Worm (Caenorhabditis elegans): ENCODE data around the gene scl-2.

scl-2 gene

ce11 chrIV:13036835-13037234 is 20.7 kb upstream of the scl-2 start:
- TF ChIP-seq ztf-23 (GFP tag; IDR thresholded peaks at IDR 0.05) (no peak), flt-1 (GFP tag; IDR thresholded peaks at IDR 0.05) (peak; percentile 32; the same call in 1 of the 2 replicates), ztf-29 (GFP tag; IDR thresholded peaks at IDR 0.05) (no peak), ref-1 (GFP tag; conservative IDR thresholded peaks at IDR 0.05) (no peak)

ce11 chrIV:13038888-13039287 is 18.6 kb upstream of the scl-2 start, which contains the start of gene F49E11.2:
TSS of gene F49E11.2 (minus strand) at chrIV:13038988.
- TF ChIP-seq ref-1 (GFP tag; conservative IDR thresholded peaks at IDR 0.05) (no peak), cog-1 (tag; optimal IDR thresholded peaks at IDR 0.05) (no peak), flt-1 (GFP tag; IDR thresholded peaks at IDR 0.05) (no peak), tab-1 (GFP tag; IDR thresholded peaks at IDR 0.05) (no peak), ztf-29 (GFP tag; IDR thresholded peaks at IDR 0.05) (no peak), T22C8.4 (GFP tag; IDR thresholded peaks at IDR 0.05) (no peak), klf-2 (GFP tag; conservative IDR thresholded peaks at IDR 0.05) (no peak), med-1 (GFP tag; optimal IDR thresholded peaks at IDR 0.05; ENCODE audit: insufficient read depth) (no peak), ztf-23 (GFP tag; IDR thresholded peaks at IDR 0.05) (no peak)

DNA sequence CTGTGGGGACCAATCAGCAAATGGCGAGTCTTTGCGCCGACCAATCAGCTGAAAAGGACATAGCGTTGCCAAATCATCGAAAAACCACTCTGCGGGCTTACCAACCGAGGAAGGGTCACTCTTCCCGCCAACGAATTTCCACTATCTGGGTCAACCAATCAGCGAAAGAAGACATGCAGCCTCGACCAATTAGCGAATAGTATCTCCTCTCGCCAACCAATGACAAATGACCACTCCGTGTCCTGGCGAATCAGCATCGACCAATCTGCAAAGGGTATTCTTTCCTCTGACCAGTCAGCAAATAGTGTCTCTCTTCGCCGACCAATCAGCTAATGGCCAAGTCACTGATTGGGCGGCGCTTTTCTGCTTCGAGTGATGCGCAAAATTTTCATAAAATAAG is 16.0 kb upstream of the scl-2 start:
- TF ChIP-seq ref-1 (GFP tag; conservative IDR thresholded peaks at IDR 0.05) = no peak
- no peak for TF ChIP-seq klf-2 (GFP tag; conservative IDR thresholded peaks at IDR 0.05)
- TF ChIP-seq ztf-29 (GFP tag; IDR thresholded peaks at IDR 0.05) = no peak
- no peak for TF ChIP-seq tab-1 (GFP tag; IDR thresholded peaks at IDR 0.05)
- no peak for TF ChIP-seq ztf-23 (GFP tag; IDR thresholded peaks at IDR 0.05)
- TF ChIP-seq flt-1 (GFP tag; IDR thresholded peaks at IDR 0.05) = no peak
- TF ChIP-seq cog-1 (tag; optimal IDR thresholded peaks at IDR 0.05) = no peak
- no peak for TF ChIP-seq T22C8.4 (GFP tag; IDR thresholded peaks at IDR 0.05)
- no peak for TF ChIP-seq med-1 (GFP tag; optimal IDR thresholded peaks at IDR 0.05; ENCODE audit: insufficient read depth)

- TF ChIP-seq T22C8.4 (GFP tag; IDR thresholded peaks at IDR 0.05) = no peak
- TF ChIP-seq flt-1 (GFP tag; IDR thresholded peaks at IDR 0.05) = no peak
- no peak for TF ChIP-seq tab-1 (GFP tag; IDR thresholded peaks at IDR 0.05)
- TF ChIP-seq ztf-23 (GFP tag; IDR thresholded peaks at IDR 0.05) = no peak
- TF ChIP-seq cog-1 (tag; optimal IDR thresholded peaks at IDR 0.05) = no peak
- TF ChIP-seq klf-2 (GFP tag; conservative IDR thresholded peaks at IDR 0.05) = no peak
- TF ChIP-seq ztf-29 (GFP tag; IDR thresholded peaks at IDR 0.05) = no peak
- no peak for TF ChIP-seq med-1 (GFP tag; optimal IDR thresholded peaks at IDR 0.05; ENCODE audit: insufficient read depth)
- TF ChIP-seq ref-1 (GFP tag; conservative IDR thresholded peaks at IDR 0.05) = no peak
Measured at ce11 chrIV:13042091-13042490, 15.4 kb upstream of the scl-2 start, which contains the start of gene amt-2. TSS of gene amt-2 (plus strand) at chrIV:13042391.

DNA sequence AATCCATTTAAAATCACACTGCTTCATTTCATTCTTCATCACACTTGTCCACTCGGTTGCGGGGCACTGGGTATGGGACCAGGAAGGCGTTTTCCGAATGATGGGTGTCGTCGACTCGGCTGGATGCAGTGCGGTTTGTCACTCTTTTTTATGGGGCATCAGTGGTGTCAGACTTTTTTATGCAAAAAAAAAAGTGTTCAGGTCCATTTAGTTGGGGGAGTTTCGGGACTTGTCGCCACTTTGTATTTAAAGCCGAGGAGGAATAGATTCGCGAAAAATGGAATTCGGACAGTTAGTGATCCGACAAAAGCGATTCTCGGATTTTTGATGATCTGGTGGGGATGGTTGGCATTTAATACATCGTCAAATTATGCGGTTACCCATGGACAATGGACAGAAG is 12.5 kb upstream of the scl-2 start:
- no peak for TF ChIP-seq ref-1 (GFP tag; conservative IDR thresholded peaks at IDR 0.05)
- TF ChIP-seq flt-1 (GFP tag; IDR thresholded peaks at IDR 0.05) = no peak
- TF ChIP-seq med-1 (GFP tag; optimal IDR thresholded peaks at IDR 0.05; ENCODE audit: insufficient read depth) = no peak

DNA sequence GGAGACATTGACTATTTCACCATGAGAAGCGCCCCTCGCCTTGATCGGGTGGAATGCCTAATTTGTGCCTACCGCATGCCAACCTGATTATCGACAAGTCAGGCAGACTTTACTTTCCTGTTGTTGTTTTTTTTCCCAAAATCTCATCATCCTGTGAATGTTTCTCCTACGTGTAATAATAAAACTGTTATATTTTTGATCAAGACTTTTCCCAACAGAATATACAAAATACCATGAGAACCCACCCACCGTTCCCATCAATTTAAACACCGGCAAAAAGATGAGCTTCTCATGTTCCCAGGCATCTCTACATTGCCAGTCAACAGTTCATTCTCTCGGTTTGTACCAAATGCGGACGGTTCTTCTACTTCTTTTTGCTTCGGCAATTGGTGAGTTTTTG is 10.7 kb upstream of the scl-2 start, which contains the start of gene scl-9:
scl-9 (plus strand) TSS at position 301 of the 400 bp plus-strand sequence.
- TF ChIP-seq ztf-23 (GFP tag; IDR thresholded peaks at IDR 0.05) (no peak), cog-1 (tag; optimal IDR thresholded peaks at IDR 0.05) (no peak), ref-1 (GFP tag; conservative IDR thresholded peaks at IDR 0.05) (no peak), tab-1 (GFP tag; IDR thresholded peaks at IDR 0.05) (no peak)

- TF ChIP-seq T22C8.4 (GFP tag; IDR thresholded peaks at IDR 0.05) (no peak), ztf-29 (GFP tag; IDR thresholded peaks at IDR 0.05) (no peak), tab-1 (GFP tag; IDR thresholded peaks at IDR 0.05) (no peak), ztf-23 (GFP tag; IDR thresholded peaks at IDR 0.05) (no peak), med-1 (GFP tag; optimal IDR thresholded peaks at IDR 0.05; ENCODE audit: insufficient read depth) (no peak), cog-1 (tag; optimal IDR thresholded peaks at IDR 0.05) (no peak), flt-1 (GFP tag; IDR thresholded peaks at IDR 0.05) (no peak), klf-2 (GFP tag; conservative IDR thresholded peaks at IDR 0.05) (no peak), ref-1 (GFP tag; conservative IDR thresholded peaks at IDR 0.05) (no peak)
Measured at ce11 chrIV:13048157-13048556, 9.4 kb upstream of the scl-2 start, which contains the start of gene scl-10. TSS of gene scl-10 (plus strand) at chrIV:13048457.

DNA sequence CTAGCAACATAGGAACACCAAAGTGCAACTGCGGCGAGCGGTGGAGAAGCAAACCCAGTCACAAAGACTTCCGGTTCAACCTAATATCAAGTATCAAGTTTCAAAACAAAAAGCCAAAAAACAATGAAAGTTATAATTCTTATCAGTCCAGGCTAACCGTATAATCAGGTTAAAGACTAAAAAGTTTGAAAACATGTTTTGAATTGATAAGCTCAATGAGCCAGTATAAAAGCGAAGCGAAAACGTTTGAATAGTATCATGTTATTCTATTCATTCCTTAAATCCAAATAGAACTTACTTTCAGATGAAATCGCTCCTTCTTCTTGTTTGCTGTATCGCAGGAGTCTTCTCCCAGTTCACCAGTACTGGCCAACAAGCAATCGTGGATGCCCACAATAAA is 6.4 kb upstream of the scl-2 start, which contains the start of gene scl-11:
scl-11 (plus strand) TSS at position 301 of the 400 bp plus-strand sequence.
- TF ChIP-seq ztf-23 (GFP tag; IDR thresholded peaks at IDR 0.05) (no peak), ref-1 (GFP tag; conservative IDR thresholded peaks at IDR 0.05) (no peak)

DNA sequence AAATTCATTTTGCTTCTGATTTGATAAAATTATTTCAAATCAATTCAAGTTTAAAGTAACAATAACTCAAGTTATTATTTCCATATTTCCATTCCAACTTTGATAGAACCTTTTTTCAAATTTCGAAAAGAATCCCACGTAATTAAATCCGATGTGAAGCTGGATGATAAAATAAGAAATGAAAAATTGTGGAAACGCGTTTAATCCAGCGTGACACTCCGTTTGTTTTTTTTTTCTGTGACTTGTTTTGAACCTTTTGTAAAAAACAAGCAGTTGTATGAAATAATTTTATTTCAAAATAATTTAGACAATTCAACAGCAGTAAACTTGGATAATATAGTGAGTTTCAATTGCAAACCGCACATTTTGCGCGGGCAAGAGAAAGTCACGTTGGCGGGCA is 4.9 kb upstream of the scl-2 start, which contains the start of gene F49E11.7:
F49E11.7 (plus strand) TSS at position 301 of the 400 bp plus-strand sequence.
- TF ChIP-seq cog-1 (tag; optimal IDR thresholded peaks at IDR 0.05) = no peak
- no peak for TF ChIP-seq ztf-23 (GFP tag; IDR thresholded peaks at IDR 0.05)
- TF ChIP-seq med-1 (GFP tag; optimal IDR thresholded peaks at IDR 0.05; ENCODE audit: insufficient read depth) = no peak
- TF ChIP-seq flt-1 (GFP tag; IDR thresholded peaks at IDR 0.05) = no peak
- no peak for TF ChIP-seq T22C8.4 (GFP tag; IDR thresholded peaks at IDR 0.05)
- TF ChIP-seq ztf-29 (GFP tag; IDR thresholded peaks at IDR 0.05) = no peak
- TF ChIP-seq klf-2 (GFP tag; conservative IDR thresholded peaks at IDR 0.05) = no peak
- TF ChIP-seq tab-1 (GFP tag; IDR thresholded peaks at IDR 0.05) = no peak
- TF ChIP-seq ref-1 (GFP tag; conservative IDR thresholded peaks at IDR 0.05) = no peak

- TF ChIP-seq ztf-23 (GFP tag; IDR thresholded peaks at IDR 0.05) (no peak), klf-2 (GFP tag; conservative IDR thresholded peaks at IDR 0.05) (no peak), T22C8.4 (GFP tag; IDR thresholded peaks at IDR 0.05) (no peak), cog-1 (tag; optimal IDR thresholded peaks at IDR 0.05) (no peak), ref-1 (GFP tag; conservative IDR thresholded peaks at IDR 0.05) (no peak), tab-1 (GFP tag; IDR thresholded peaks at IDR 0.05) (no peak), ztf-29 (GFP tag; IDR thresholded peaks at IDR 0.05) (no peak), flt-1 (GFP tag; IDR thresholded peaks at IDR 0.05) (no peak), med-1 (GFP tag; optimal IDR thresholded peaks at IDR 0.05; ENCODE audit: insufficient read depth) (no peak)
Measured at ce11 chrIV:13056026-13056425, 1.5 kb upstream of the scl-2 start, which contains the start of gene scl-1. TSS of gene scl-1 (plus strand) at chrIV:13056326.
